Fruit fly (Drosophila melanogaster): ENCODE measurements around the gene Ac13E.

The Ac13E gene

dm6 chrX:15593477-15594229, 39.6 kb upstream of the Ac13E start, which contains the start of gene Chsy (continued):
- TF ChIP-seq lz (GFP tag; optimal IDR thresholded peaks at IDR 0.05), result no peak
- no peak for TF ChIP-seq Sox14 (GFP tag; optimal IDR thresholded peaks at IDR 0.05)
- TF ChIP-seq net (GFP tag; optimal IDR thresholded peaks at IDR 0.05), result no peak
- TF ChIP-seq Sox15 (GFP tag; optimal IDR thresholded peaks at IDR 0.05), result no peak
- no peak for TF ChIP-seq Hr4 (GFP tag; optimal IDR thresholded peaks at IDR 0.05)
- peak; percentile 46 for TF ChIP-seq CG32006 (GFP tag; optimal IDR thresholded peaks at IDR 0.05)
- TF ChIP-seq CG9139 (GFP tag; optimal IDR thresholded peaks at IDR 0.05), result no peak
- peak; percentile 66 for TF ChIP-seq Eip78C (GFP tag)
- TF ChIP-seq dac (GFP tag; optimal IDR thresholded peaks at IDR 0.05), result no peak
- no peak for TF ChIP-seq Sox102F (GFP tag; optimal IDR thresholded peaks at IDR 0.05)
- no peak for TF ChIP-seq pdm3 (GFP tag; optimal IDR thresholded peaks at IDR 0.05)
- no peak for TF ChIP-seq cyc (GFP tag; optimal IDR thresholded peaks at IDR 0.05)
- TF ChIP-seq CG11902 (GFP tag; optimal IDR thresholded peaks at IDR 0.05), result no peak
- no peak for TF ChIP-seq topi (GFP tag; optimal IDR thresholded peaks at IDR 0.05)
- no peak for TF ChIP-seq esn (GFP tag; optimal IDR thresholded peaks at IDR 0.05)
- TF ChIP-seq Met (GFP tag; optimal IDR thresholded peaks at IDR 0.05), result no peak
- TF ChIP-seq vri (GFP tag; optimal IDR thresholded peaks at IDR 0.05), result peak; percentile 40
- TF ChIP-seq Ets96B (tag; optimal IDR thresholded peaks at IDR 0.05), result no peak
- peak; percentile 17 for TF ChIP-seq achi (GFP tag; optimal IDR thresholded peaks at IDR 0.05)
- TF ChIP-seq Eip93F (GFP tag; optimal IDR thresholded peaks at IDR 0.05), result no peak
- TF ChIP-seq Smox (GFP tag; optimal IDR thresholded peaks at IDR 0.05), result no peak
- TF ChIP-seq Ets21C (GFP tag; optimal IDR thresholded peaks at IDR 0.05), result no peak
- TF ChIP-seq spab (GFP tag; optimal IDR thresholded peaks at IDR 0.05), result no peak
- TF ChIP-seq Eip75B (GFP tag; optimal IDR thresholded peaks at IDR 0.05), result no peak
- no peak for TF ChIP-seq CG8319 (GFP tag; optimal IDR thresholded peaks at IDR 0.05)
- TF ChIP-seq acj6 (GFP tag; optimal IDR thresholded peaks at IDR 0.05), result peak; percentile 24

- peak; percentile 20 for TF ChIP-seq fkh (GFP tag; optimal IDR thresholded peaks at IDR 0.05)
- no peak for TF ChIP-seq spab (GFP tag; optimal IDR thresholded peaks at IDR 0.05)
- TF ChIP-seq CG3032 (tag; optimal IDR thresholded peaks at IDR 0.05), result no peak
- no peak for TF ChIP-seq CG16779 (tag; optimal IDR thresholded peaks at IDR 0.05)
- TF ChIP-seq vri (GFP tag; optimal IDR thresholded peaks at IDR 0.05), result peak; percentile 51
- TF ChIP-seq achi (GFP tag; optimal IDR thresholded peaks at IDR 0.05), result no peak
- no peak for TF ChIP-seq CG8319 (GFP tag; optimal IDR thresholded peaks at IDR 0.05)
Measured at dm6 chrX:15592822-15593476, 38.9 kb upstream of the Ac13E start.

dm6 chrX:15591721-15592491, 37.8 kb upstream of the Ac13E start:
- TF ChIP-seq topi (GFP tag; optimal IDR thresholded peaks at IDR 0.05), result peak; percentile 5
- peak; percentile 34 for TF ChIP-seq vri (GFP tag; optimal IDR thresholded peaks at IDR 0.05)
- peak; percentile 71 for TF ChIP-seq svp (GFP tag)
- no peak for TF ChIP-seq CG1621 (tag; optimal IDR thresholded peaks at IDR 0.05)
- peak; percentile 7 for TF ChIP-seq esn (GFP tag; optimal IDR thresholded peaks at IDR 0.05)
- TF ChIP-seq Smox (GFP tag; optimal IDR thresholded peaks at IDR 0.05), result no peak
- TF ChIP-seq dac (GFP tag; optimal IDR thresholded peaks at IDR 0.05), result no peak
- TF ChIP-seq Gug (GFP tag; IDR thresholded peaks at IDR 0.05), result no peak
- 0 out of 3 replicates have a peak, but pooled peaks have one; percentile 30 for TF ChIP-seq CG8119 (GFP tag; IDR thresholded peaks at IDR 0.05)
- peak; percentile 41 for TF ChIP-seq Eip78C (GFP tag)
- peak; percentile 35; the same call in 1 of the 2 replicates for TF ChIP-seq CG15336 (GFP tag; IDR thresholded peaks at IDR 0.05)
- TF ChIP-seq fkh (GFP tag; optimal IDR thresholded peaks at IDR 0.05), result peak; percentile 66
- TF ChIP-seq CG34406 (GFP tag; optimal IDR thresholded peaks at IDR 0.05), result no peak
- peak; percentile 22; the same call in 1 of the 3 replicates for TF ChIP-seq CG6163 (GFP tag; IDR thresholded peaks at IDR 0.05)
- no peak for TF ChIP-seq CG16779 (tag; optimal IDR thresholded peaks at IDR 0.05)
- peak; percentile 11 for TF ChIP-seq CG4318 (GFP tag; optimal IDR thresholded peaks at IDR 0.05)

All from whole organism, prepupa.